Worm (Caenorhabditis elegans) whole organism, L1 larva: Measurements from ENCODE around the gene AH9.6.

Experiments
- C04F5.9 ChIP-seq: sonication (generic microtip); optimal IDR thresholded peaks from 2 replicates; lab custom pipeline; 2016; ENCODE audit warnings: missing genetic modification characterization, missing compliant biosample characterization
- C16A3.4 ChIP-seq: fragments of 150-350 bp; optimal IDR thresholded peaks from 2 replicates; lab custom pipeline; 2014; ENCODE audit warnings: missing biosample characterization, missing genetic modification characterization
- C34B4.2 ChIP-seq: sonication (generic microtip); optimal IDR thresholded peaks from 2 replicates; lab custom pipeline; 2017; ENCODE audit warnings: mild to moderate bottlenecking, missing genetic modification characterization, missing compliant biosample characterization
- aha-1 ChIP-seq: fragments of 150-350 bp; optimal IDR thresholded peaks from 2 replicates; lab custom pipeline; 2014; ENCODE audit warnings: missing biosample characterization, missing genetic modification characterization
- alr-1 ChIP-seq: fragments of 200-800 bp; sonication (Bioruptor generic); optimal IDR thresholded peaks from 2 replicates; lab custom pipeline; 2018; ENCODE audit warnings: borderline replicate concordance, mild to moderate bottlenecking, missing genetic modification characterization, missing compliant biosample characterization
- aly-2 ChIP-seq: fragments of 150-350 bp; optimal IDR thresholded peaks from 2 replicates; lab custom pipeline; 2014; ENCODE audit warnings: missing biosample characterization, missing genetic modification characterization
- ceh-63 ChIP-seq: fragments of 200-800 bp; sonication (Bioruptor generic); optimal IDR thresholded peaks from 2 replicates; lab custom pipeline; 2018; ENCODE audit warnings: mild to moderate bottlenecking, missing genetic modification characterization, missing compliant biosample characterization
- ceh-8 ChIP-seq: fragments of 200-800 bp; sonication (Bioruptor generic); optimal IDR thresholded peaks from 2 replicates; lab custom pipeline; 2018; ENCODE audit warnings: mild to moderate bottlenecking, missing genetic modification characterization, moderate library complexity, missing compliant biosample characterization
- ceh-88 ChIP-seq: fragments of 200-800 bp; sonication (Bioruptor generic); IDR thresholded peaks from 2 replicates; pipeline ENCODE4 v1.3.6; 2022; ENCODE audit warnings: missing genetic modification characterization, missing compliant biosample characterization
- ces-1 ChIP-seq: fragments of 150-350 bp; optimal IDR thresholded peaks from 2 replicates; lab custom pipeline; 2014; ENCODE audit warnings: missing biosample characterization, missing genetic modification reagents, missing genetic modification characterization
- dsc-1 ChIP-seq: sonication (generic microtip); optimal IDR thresholded peaks from 2 replicates; lab custom pipeline; 2016; ENCODE audit warnings: mild to moderate bottlenecking, missing genetic modification characterization, missing compliant biosample characterization
- egl-27 ChIP-seq, 2 experiments: fragments of 150-350 bp in 1 of 2; sonication (generic microtip); optimal IDR thresholded peaks; 3 replicates each; lab custom pipeline; 2017 to 2018; ENCODE audit warnings: missing biosample characterization in 2 of 2, missing genetic modification characterization in 2 of 2, missing genetic modification reagents in 2 of 2
- elt-3 ChIP-seq, 6 experiments: fragments of 150-350 bp in 1 of 6; sonication (generic microtip); optimal IDR thresholded peaks; 2 replicates each; lab custom pipeline; 2017 to 2018; ENCODE audit warnings: missing biosample characterization in 6 of 6, missing genetic modification characterization in 6 of 6, inconsistent platforms in 1 of 6
- fkh-10 ChIP-seq: sonication (generic microtip); optimal IDR thresholded peaks from 2 replicates; lab custom pipeline; 2017; ENCODE audit warnings: missing biosample characterization, missing genetic modification reagents, missing genetic modification characterization
- hlh-17 ChIP-seq: fragments of 200-800 bp; sonication (Bioruptor generic); optimal IDR thresholded peaks from 2 replicates; lab custom pipeline; 2018; ENCODE audit warnings: missing genetic modification characterization, mild to moderate bottlenecking, missing compliant biosample characterization, moderate library complexity, borderline replicate concordance
- irx-1 ChIP-seq: sonication (generic microtip); optimal IDR thresholded peaks from 2 replicates; lab custom pipeline; 2016; ENCODE audit warnings: missing genetic modification characterization, missing compliant biosample characterization
- isw-1 ChIP-seq: fragments of 200-800 bp; sonication (Bioruptor generic); IDR thresholded peaks from 2 replicates; pipeline ENCODE4 v1.3.6; 2022; ENCODE audit warnings: missing genetic modification characterization, missing compliant biosample characterization
- jun-1 ChIP-seq: fragments of 150-350 bp; optimal IDR thresholded peaks from 2 replicates; lab custom pipeline; 2014; ENCODE audit warnings: missing biosample characterization, missing genetic modification reagents, missing genetic modification characterization
- lin-13 ChIP-seq: fragments of 150-350 bp; optimal IDR thresholded peaks from 2 replicates; lab custom pipeline; 2014; ENCODE audit warnings: missing biosample characterization, missing genetic modification reagents, missing genetic modification characterization
- lin-14 ChIP-seq: fragments of 200-800 bp; sonication (Bioruptor generic); optimal IDR thresholded peaks from 2 replicates; lab custom pipeline; 2018; ENCODE audit warnings: mild to moderate bottlenecking, missing genetic modification characterization, moderate library complexity, missing compliant biosample characterization
- lin-15B ChIP-seq: fragments of 150-350 bp; sonication (generic microtip); optimal IDR thresholded peaks from 3 replicates; lab custom pipeline; 2014; ENCODE audit warnings: missing biosample characterization, missing genetic modification characterization
- lin-35 ChIP-seq, 2 experiments: fragments of 150-350 bp; optimal IDR thresholded peaks; 2 replicates each; lab custom pipeline; 2014; ENCODE audit warnings: missing biosample characterization in 2 of 2, missing genetic modification characterization in 2 of 2, missing genetic modification reagents in 2 of 2
- lir-3 ChIP-seq: sonication (generic microtip); optimal IDR thresholded peaks from 2 replicates; lab custom pipeline; 2016; ENCODE audit warnings: mild to moderate bottlenecking, missing genetic modification characterization, moderate library complexity, missing compliant biosample characterization; ENCODE audit not compliant: poor library complexity
- mab-9 ChIP-seq: fragments of 200-800 bp; sonication (Bioruptor generic); IDR thresholded peaks from 2 replicates; pipeline ENCODE4 v1.3.6; 2022; ENCODE audit warnings: missing genetic modification reagents, missing genetic modification characterization, missing compliant biosample characterization
- mdl-1 ChIP-seq, 2 experiments: fragments of 150-350 bp; optimal IDR thresholded peaks; 2 replicates each; lab custom pipeline; 2014 to 2017; ENCODE audit warnings: missing biosample characterization in 2 of 2, missing genetic modification characterization in 2 of 2, inconsistent platforms in 1 of 2
- mef-2 ChIP-seq: fragments of 150-350 bp; optimal IDR thresholded peaks from 2 replicates; lab custom pipeline; 2014; ENCODE audit warnings: missing biosample characterization, missing genetic modification characterization
- mep-1 ChIP-seq: fragments of 150-350 bp; optimal IDR thresholded peaks from 2 replicates; lab custom pipeline; 2014; ENCODE audit warnings: missing biosample characterization, missing genetic modification characterization
- nhr-19 ChIP-seq: fragments of 200-800 bp; sonication (Bioruptor generic); conservative IDR thresholded peaks from 2 replicates; pipeline ENCODE4 v1.3.6; 2022; ENCODE audit warnings: missing genetic modification characterization, missing compliant biosample characterization
- nhr-20 ChIP-seq: sonication (generic microtip); optimal IDR thresholded peaks from 2 replicates; lab custom pipeline; 2016; ENCODE audit warnings: mild to moderate bottlenecking, missing genetic modification characterization, missing compliant biosample characterization
- nhr-237 ChIP-seq: fragments of 150-350 bp; optimal IDR thresholded peaks from 2 replicates; lab custom pipeline; 2014; ENCODE audit warnings: missing biosample characterization, missing genetic modification characterization
- nhr-28 ChIP-seq: fragments of 150-350 bp; optimal IDR thresholded peaks from 2 replicates; lab custom pipeline; 2014; ENCODE audit warnings: missing biosample characterization, missing genetic modification characterization
- nhr-71 ChIP-seq: sonication (generic microtip); optimal IDR thresholded peaks from 2 replicates; lab custom pipeline; 2016; ENCODE audit warnings: mild to moderate bottlenecking, missing genetic modification characterization, moderate library complexity, missing compliant biosample characterization
- nhr-76 ChIP-seq: sonication (generic microtip); optimal IDR thresholded peaks from 2 replicates; lab custom pipeline; 2017; ENCODE audit warnings: missing biosample characterization, missing genetic modification characterization
- nhr-84 ChIP-seq: sonication (generic microtip); optimal IDR thresholded peaks from 2 replicates; lab custom pipeline; 2017; ENCODE audit warnings: missing biosample characterization, missing genetic modification characterization
- nhr-90 ChIP-seq: sonication (generic microtip); optimal IDR thresholded peaks from 2 replicates; lab custom pipeline; 2016; ENCODE audit warnings: mild to moderate bottlenecking, missing genetic modification characterization, missing compliant biosample characterization; ENCODE audit not compliant: poor library complexity
- pag-3 ChIP-seq: sonication (generic microtip); optimal IDR thresholded peaks from 2 replicates; lab custom pipeline; 2017; ENCODE audit warnings: missing genetic modification characterization, mild to moderate bottlenecking, missing compliant biosample characterization, antibody characterized with exemption, borderline replicate concordance; ENCODE audit not compliant: insufficient read depth
- pax-3 ChIP-seq: fragments of 200-800 bp; sonication (Bioruptor generic); optimal IDR thresholded peaks from 2 replicates; lab custom pipeline; 2018; ENCODE audit warnings: mild to moderate bottlenecking, missing genetic modification characterization, moderate library complexity, missing compliant biosample characterization
- snpc-4 ChIP-seq: fragments of 150-350 bp; optimal IDR thresholded peaks from 2 replicates; lab custom pipeline; 2014; ENCODE audit warnings: missing biosample characterization, missing genetic modification characterization
- snu-23 ChIP-seq: sonication (generic microtip); optimal IDR thresholded peaks from 2 replicates; lab custom pipeline; 2016; ENCODE audit warnings: missing genetic modification characterization, missing compliant biosample characterization
- sox-4 ChIP-seq: sonication (generic microtip); optimal IDR thresholded peaks from 2 replicates; lab custom pipeline; 2016; ENCODE audit warnings: missing genetic modification characterization, missing compliant biosample characterization
- sptf-1 ChIP-seq: fragments of 150-350 bp; optimal IDR thresholded peaks from 2 replicates; lab custom pipeline; 2014; ENCODE audit warnings: missing biosample characterization, missing genetic modification characterization
- sup-37 ChIP-seq: fragments of 200-800 bp; sonication (Bioruptor generic); optimal IDR thresholded peaks from 2 replicates; lab custom pipeline; 2018; ENCODE audit warnings: mild to moderate bottlenecking, missing genetic modification characterization, missing compliant biosample characterization
- swsn-7 ChIP-seq: sonication (generic microtip); optimal IDR thresholded peaks from 2 replicates; lab custom pipeline; 2016; ENCODE audit warnings: missing genetic modification characterization, missing compliant biosample characterization
- tbx-2 ChIP-seq: sonication (generic microtip); optimal IDR thresholded peaks from 2 replicates; lab custom pipeline; 2016; ENCODE audit warnings: missing genetic modification characterization, missing compliant biosample characterization
- tlp-1 ChIP-seq: fragments of 150-350 bp; optimal IDR thresholded peaks from 2 replicates; lab custom pipeline; 2014; ENCODE audit warnings: missing biosample characterization, missing genetic modification characterization
- unc-130 ChIP-seq: fragments of 150-350 bp; optimal IDR thresholded peaks from 2 replicates; lab custom pipeline; 2017; ENCODE audit warnings: missing biosample characterization, missing genetic modification characterization, inconsistent platforms
- unc-98 ChIP-seq: fragments of 200-800 bp; sonication (Bioruptor generic); IDR thresholded peaks from 2 replicates; pipeline ENCODE4 v1.3.6; 2022; ENCODE audit warnings: missing genetic modification characterization, missing compliant biosample characterization
- xbp-1 ChIP-seq: sonication (generic microtip); optimal IDR thresholded peaks from 2 replicates; lab custom pipeline; 2016; ENCODE audit warnings: missing genetic modification characterization, missing compliant biosample characterization
- zip-4 ChIP-seq: fragments of 200-800 bp; sonication (Bioruptor generic); optimal IDR thresholded peaks from 2 replicates; lab custom pipeline; 2018; ENCODE audit warnings: mild to moderate bottlenecking, missing genetic modification characterization, moderate library complexity, missing compliant biosample characterization
- ztf-4 ChIP-seq: fragments of 150-350 bp; optimal IDR thresholded peaks from 2 replicates; lab custom pipeline; 2014; ENCODE audit warnings: missing biosample characterization, missing genetic modification characterization

AH9.6 gene

DNA sequence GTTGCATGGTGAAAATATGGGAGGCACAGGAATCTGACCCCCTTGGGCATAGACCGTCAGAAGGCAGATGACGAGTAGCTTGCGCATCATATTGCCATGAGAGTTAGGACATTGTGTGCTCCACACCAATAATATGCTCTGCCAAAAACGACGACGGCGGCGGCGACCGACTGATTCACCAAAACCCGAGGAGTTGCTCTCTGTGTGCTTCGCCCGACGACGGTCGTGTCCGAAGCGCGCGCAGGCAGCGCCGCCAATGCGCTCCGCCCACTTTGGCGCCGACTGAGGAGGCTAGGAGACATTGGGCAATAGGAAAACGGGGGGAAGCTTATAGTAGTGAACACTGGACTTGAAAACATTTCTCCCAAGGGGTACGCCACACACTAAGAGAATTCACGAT is at the start of gene AH9.6:
Gene AH9.6, minus strand, starts transcription at position 183 of the 400 bp plus-strand sequence.
- TF ChIP-seq mdl-1 (tag; optimal IDR thresholded peaks at IDR 0.05; lab: Kevin White, UChicago) (no peak), alr-1 (no peak), unc-130 (tag; lab: Kevin White, UChicago) (no peak), egl-27 (tag; optimal IDR thresholded peaks at IDR 0.05; lab: Kevin White, UChicago) (no peak), lin-14 (peak; percentile 25), lin-35 (GFP tag; optimal IDR thresholded peaks at IDR 0.05; lab: Kevin White, UChicago) (no peak), fkh-10 (no peak)

DNA sequence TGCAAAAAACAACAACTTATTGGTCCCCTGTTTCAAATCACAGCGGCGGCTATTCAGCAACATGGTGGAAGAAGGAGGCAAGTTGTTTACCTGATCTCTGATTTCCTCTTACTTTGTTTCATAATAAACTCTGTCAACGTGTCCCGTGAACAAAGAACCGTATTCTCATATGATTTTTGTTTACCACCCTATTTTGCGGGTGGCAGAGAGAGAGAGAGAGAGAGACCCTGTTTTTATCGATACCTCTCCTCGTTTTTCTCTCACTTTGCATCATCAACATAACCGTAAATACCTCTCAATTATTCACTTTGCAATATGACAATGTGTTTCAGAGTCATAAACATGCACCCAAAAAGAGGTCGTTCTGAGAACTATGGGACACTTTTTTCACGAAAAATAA is 49.5 kb upstream of the AH9.6 start:
- no peak for TF ChIP-seq pag-3 (tag; lab: Kevin White, UChicago)
- no peak for TF ChIP-seq mab-9 (GFP tag; lab: Robert Waterston, UW)
- TF ChIP-seq unc-130 (tag; lab: Kevin White, UChicago) = no peak
- peak in 1 of 2 experiments; percentile 34 for TF ChIP-seq mdl-1 (tag; optimal IDR thresholded peaks at IDR 0.05; lab: Kevin White, UChicago)
- TF ChIP-seq nhr-28 (tag; lab: Kevin White, UChicago) = no peak
- TF ChIP-seq snu-23 (GFP tag; lab: Kevin White, UChicago) = peak; percentile 63
- TF ChIP-seq nhr-19 (GFP tag; lab: Robert Waterston, UW) = 0 out of 2 replicates have a peak, but pooled peaks have one; percentile 13
- no peak for TF ChIP-seq lin-15B (tag; lab: Kevin White, UChicago)
- no peak for TF ChIP-seq swsn-7
- no peak for TF ChIP-seq ceh-88 (GFP tag; lab: Robert Waterston, UW)
- TF ChIP-seq mep-1 (tag; lab: Kevin White, UChicago) = no peak
- no peak for TF ChIP-seq fkh-10
- peak; percentile 52 for TF ChIP-seq nhr-20 (tag; lab: Kevin White, UChicago)
- TF ChIP-seq nhr-76 (tag; lab: Kevin White, UChicago) = no peak
- TF ChIP-seq sptf-1 (tag; lab: Kevin White, UChicago) = no peak
- TF ChIP-seq ceh-8 (GFP tag; lab: Kevin White, UChicago) = no peak
- peak; percentile 2 for TF ChIP-seq C16A3.4
- TF ChIP-seq isw-1 = no peak
- TF ChIP-seq xbp-1 (tag; lab: Kevin White, UChicago) = no peak
- peak; percentile 5 for TF ChIP-seq tbx-2 (tag; lab: Kevin White, UChicago)
- peak in 1 of 6 experiments; percentile 58 for TF ChIP-seq elt-3 (tag; optimal IDR thresholded peaks at IDR 0.05; lab: Kevin White, UChicago)
- no peak for TF ChIP-seq unc-98
- no peak for TF ChIP-seq irx-1 (tag; lab: Kevin White, UChicago)
- peak; percentile 12 for TF ChIP-seq lir-3
- no peak for TF ChIP-seq jun-1 (tag; lab: Kevin White, UChicago)
- TF ChIP-seq ztf-4 (tag; lab: Kevin White, UChicago) = no peak
- TF ChIP-seq lin-13 (GFP tag; lab: Kevin White, UChicago) = no peak
- no peak for TF ChIP-seq dsc-1 (tag; lab: Kevin White, UChicago)
- no peak for TF ChIP-seq sup-37 (GFP tag; lab: Kevin White, UChicago)
- TF ChIP-seq nhr-84 (tag; lab: Kevin White, UChicago) = no peak
- TF ChIP-seq aly-2 (tag; lab: Kevin White, UChicago) = no peak
- TF ChIP-seq sox-4 (tag; lab: Kevin White, UChicago) = no peak
- no peak for TF ChIP-seq pax-3
- TF ChIP-seq nhr-237 (tag; lab: Kevin White, UChicago) = no peak
- TF ChIP-seq mef-2 = no peak
- no peak for TF ChIP-seq tlp-1 (tag; lab: Kevin White, UChicago)
- TF ChIP-seq C04F5.9 (tag; lab: Kevin White, UChicago) = no peak
- no peak for TF ChIP-seq zip-4 (GFP tag; lab: Kevin White, UChicago)
- TF ChIP-seq lin-35 (GFP tag; optimal IDR thresholded peaks at IDR 0.05; lab: Kevin White, UChicago) = peak in 1 of 2 experiments; percentile 70
- TF ChIP-seq alr-1 = no peak
- TF ChIP-seq nhr-90 (tag; lab: Kevin White, UChicago) = peak; percentile 57
- TF ChIP-seq ces-1 = no peak
- no peak for TF ChIP-seq ceh-63 (GFP tag; lab: Kevin White, UChicago)
- no peak for TF ChIP-seq hlh-17 (GFP tag; lab: Kevin White, UChicago)
- no peak for TF ChIP-seq aha-1 (tag; lab: Kevin White, UChicago)
- TF ChIP-seq C34B4.2 (tag; lab: Kevin White, UChicago) = no peak
- TF ChIP-seq lin-14 = peak; percentile 51
- no peak for TF ChIP-seq snpc-4 (tag; lab: Kevin White, UChicago)
- peak; percentile 57 for TF ChIP-seq nhr-71 (tag; lab: Kevin White, UChicago)
